Worm (Caenorhabditis elegans) whole organism, mixed stage, embryonic: ENCODE data around the gene C50F4.12.

Source experiments
- blmp-1 ChIP-seq: fragments of 150-350 bp; optimal IDR thresholded peaks from 2 replicates; lab custom pipeline; 2014; ENCODE audit warnings: missing biosample characterization, missing genetic modification characterization
- ceh-43 ChIP-seq: fragments of 200-800 bp; sonication (Bioruptor generic); optimal IDR thresholded peaks from 2 replicates; lab custom pipeline; 2018; ENCODE audit warnings: mild to moderate bottlenecking, missing genetic modification characterization, moderate library complexity, missing compliant biosample characterization
- elt-3 ChIP-seq: fragments of 150-350 bp; optimal IDR thresholded peaks from 2 replicates; lab custom pipeline; 2014; ENCODE audit warnings: missing biosample characterization, missing genetic modification characterization
- nhr-12 ChIP-seq: fragments of 150-350 bp; optimal IDR thresholded peaks from 2 replicates; lab custom pipeline; 2014; ENCODE audit warnings: missing biosample characterization, missing genetic modification characterization
- nhr-2 ChIP-seq: fragments of 150-350 bp; optimal IDR thresholded peaks from 2 replicates; lab custom pipeline; 2014; ENCODE audit warnings: missing biosample characterization, missing genetic modification characterization
- nhr-237 ChIP-seq: fragments of 150-350 bp; optimal IDR thresholded peaks from 2 replicates; lab custom pipeline; 2014; ENCODE audit warnings: missing biosample characterization, missing genetic modification characterization
- pha-4 ChIP-seq: fragments of 150-350 bp; optimal IDR thresholded peaks from 2 replicates; lab custom pipeline; 2018; ENCODE audit warnings: missing biosample characterization, missing genetic modification reagents, missing genetic modification characterization
- snpc-4 ChIP-seq: fragments of 150-350 bp; optimal IDR thresholded peaks from 2 replicates; lab custom pipeline; 2014; ENCODE audit warnings: missing biosample characterization, missing genetic modification characterization
- unc-120 ChIP-seq: sonication (generic microtip); optimal IDR thresholded peaks from 2 replicates; lab custom pipeline; 2017; ENCODE audit warnings: missing genetic modification characterization, missing compliant biosample characterization; ENCODE audit not compliant: poor library complexity, severe bottlenecking
- unc-62 ChIP-seq: fragments of 150-350 bp; optimal IDR thresholded peaks from 2 replicates; lab custom pipeline; 2014; ENCODE audit warnings: missing biosample characterization, missing genetic modification reagents, missing genetic modification characterization

- TF ChIP-seq elt-3 (tag; lab: Kevin White, UChicago), result no peak
- TF ChIP-seq nhr-2 (tag; lab: Kevin White, UChicago), result no peak
- no peak for TF ChIP-seq unc-62 (GFP tag; lab: Kevin White, UChicago)
- TF ChIP-seq pha-4 (tag; lab: Kevin White, UChicago), result no peak
- no peak for TF ChIP-seq nhr-237 (tag; lab: Kevin White, UChicago)
- TF ChIP-seq ceh-43, result no peak
- TF ChIP-seq blmp-1 (tag; lab: Kevin White, UChicago), result no peak
- TF ChIP-seq snpc-4 (tag; lab: Kevin White, UChicago), result no peak
- no peak for TF ChIP-seq nhr-12 (tag; lab: Kevin White, UChicago)
- TF ChIP-seq unc-120 (tag; lab: Kevin White, UChicago), result no peak
Measured at ce11 chrV:9556668-9557067, 17.1 kb upstream of the C50F4.12 start.
